Fruit fly (Drosophila melanogaster) whole organism, wandering third instar larva: Measurements from ENCODE around the gene CG31343.

Experiments
- Hnf4 ChIP-seq: fragments of 200-800 bp; sonication (Bioruptor generic); optimal IDR thresholded peaks from 2 replicates; lab custom pipeline; 2016; ENCODE audit warnings: missing biosample characterization, mild to moderate bottlenecking, missing genetic modification characterization
- Hr78 ChIP-seq: fragments of >200 bp; optimal IDR thresholded peaks from 2 replicates; lab custom pipeline; 2017; ENCODE audit warnings: missing biosample characterization, missing genetic modification characterization
- Myc ChIP-seq: fragments of >200 bp; optimal IDR thresholded peaks from 2 replicates; lab custom pipeline; 2017
- dsf ChIP-seq: sonication (Bioruptor generic); optimal IDR thresholded peaks from 2 replicates; lab custom pipeline; 2016; ENCODE audit warnings: missing biosample characterization, missing genetic modification characterization, borderline replicate concordance
- h ChIP-seq: fragments of 200-800 bp; sonication (Bioruptor generic); optimal IDR thresholded peaks from 3 replicates; lab custom pipeline; 2016; ENCODE audit warnings: missing biosample characterization, mild to moderate bottlenecking, missing genetic modification characterization
- pan ChIP-seq: fragments of >200 bp; optimal IDR thresholded peaks from 2 replicates; lab custom pipeline; 2017
- rgr ChIP-seq: fragments of 200-800 bp; sonication (Bioruptor generic); optimal IDR thresholded peaks from 3 replicates; lab custom pipeline; 2016; ENCODE audit warnings: missing biosample characterization, mild to moderate bottlenecking, missing genetic modification characterization
- sage ChIP-seq: fragments of 200-800 bp; sonication (Bioruptor generic); optimal IDR thresholded peaks from 2 replicates; lab custom pipeline; 2016; ENCODE audit warnings: missing biosample characterization, mild to moderate bottlenecking, missing genetic modification characterization
- sv ChIP-seq: fragments of 200-800 bp; sonication (Bioruptor generic); optimal IDR thresholded peaks from 3 replicates; lab custom pipeline; 2016; ENCODE audit warnings: missing biosample characterization, missing genetic modification characterization
- usp ChIP-seq: fragments of >200 bp; optimal IDR thresholded peaks from 2 replicates; lab custom pipeline; 2017; ENCODE audit warnings: missing biosample characterization, missing genetic modification characterization

- TF ChIP-seq rgr (GFP tag; lab: Kevin White, UChicago), result no peak
- TF ChIP-seq h (GFP tag; lab: Kevin White, UChicago), result no peak
- TF ChIP-seq Myc (lab: Kevin White, UChicago), result no peak
- TF ChIP-seq pan (lab: Kevin White, UChicago), result no peak
- no peak for TF ChIP-seq sv
- no peak for TF ChIP-seq usp (GFP tag; lab: Kevin White, UChicago)
- no peak for TF ChIP-seq sage (GFP tag; lab: Kevin White, UChicago)
- TF ChIP-seq dsf, result no peak
- no peak for TF ChIP-seq Hr78 (GFP tag; lab: Kevin White, UChicago)
- TF ChIP-seq Hnf4 (GFP tag; lab: Kevin White, UChicago), result no peak
Measured at dm6 chr3R:21769218-21769617, 24.2 kb downstream of the CG31343 start, which contains the start of gene Burs.
